Fruit fly (Drosophila melanogaster) whole organism, embryonic: ENCODE data around the gene CG5805.

ENCODE experiments used
- CG12769 ChIP-seq: fragments of 200-800 bp; sonication (Bioruptor generic); optimal IDR thresholded peaks from 2 replicates; lab custom pipeline; 2019; ENCODE audit warnings: missing biosample characterization, mild to moderate bottlenecking, missing genetic modification characterization, moderate library complexity
- CG17361 ChIP-seq: fragments of 200-800 bp; sonication (Bioruptor generic); IDR thresholded peaks from 3 replicates; pipeline ENCODE4 v1.3.6; 2022; ENCODE audit warnings: missing biosample characterization, missing genetic modification characterization
- CG6683 ChIP-seq: fragments of 200-800 bp; sonication (Bioruptor generic); optimal IDR thresholded peaks from 2 replicates; lab custom pipeline; 2017; ENCODE audit warnings: missing biosample characterization, mild to moderate bottlenecking, missing genetic modification characterization, missing genetic modification reagents
- CG6813 ChIP-seq: fragments of 200-800 bp; sonication (Bioruptor generic); optimal IDR thresholded peaks from 2 replicates; lab custom pipeline; 2017; ENCODE audit warnings: missing biosample characterization, missing genetic modification characterization, mild to moderate bottlenecking, moderate library complexity, missing genetic modification reagents
- gem ChIP-seq: fragments of 200-800 bp; sonication (Bioruptor generic); optimal IDR thresholded peaks from 2 replicates; lab custom pipeline; 2019; ENCODE audit warnings: missing biosample characterization, mild to moderate bottlenecking, missing genetic modification characterization, moderate library complexity
- ham ChIP-seq: fragments of 200-800 bp; sonication (Bioruptor generic); IDR thresholded peaks from 2 replicates; pipeline ENCODE4 v1.3.6; 2022; ENCODE audit warnings: missing biosample characterization, missing genetic modification characterization
- insv ChIP-seq, 2 experiments: fragments of 200-800 bp; sonication (Bioruptor generic); optimal IDR thresholded peaks; 3 replicates each; lab custom pipeline; 2016 to 2018; ENCODE audit warnings: missing biosample characterization in 2 of 2, missing genetic modification characterization in 2 of 2
- so ChIP-seq: fragments of 200-800 bp; sonication (Bioruptor generic); IDR thresholded peaks from 3 replicates; pipeline ENCODE4 v1.3.6; 2022; ENCODE audit warnings: missing biosample characterization, missing genetic modification characterization
- sqz ChIP-seq: fragments of 200-800 bp; sonication (Bioruptor generic); optimal IDR thresholded peaks from 3 replicates; lab custom pipeline; 2018; ENCODE audit warnings: missing biosample characterization, mild to moderate bottlenecking, missing genetic modification characterization

DNA sequence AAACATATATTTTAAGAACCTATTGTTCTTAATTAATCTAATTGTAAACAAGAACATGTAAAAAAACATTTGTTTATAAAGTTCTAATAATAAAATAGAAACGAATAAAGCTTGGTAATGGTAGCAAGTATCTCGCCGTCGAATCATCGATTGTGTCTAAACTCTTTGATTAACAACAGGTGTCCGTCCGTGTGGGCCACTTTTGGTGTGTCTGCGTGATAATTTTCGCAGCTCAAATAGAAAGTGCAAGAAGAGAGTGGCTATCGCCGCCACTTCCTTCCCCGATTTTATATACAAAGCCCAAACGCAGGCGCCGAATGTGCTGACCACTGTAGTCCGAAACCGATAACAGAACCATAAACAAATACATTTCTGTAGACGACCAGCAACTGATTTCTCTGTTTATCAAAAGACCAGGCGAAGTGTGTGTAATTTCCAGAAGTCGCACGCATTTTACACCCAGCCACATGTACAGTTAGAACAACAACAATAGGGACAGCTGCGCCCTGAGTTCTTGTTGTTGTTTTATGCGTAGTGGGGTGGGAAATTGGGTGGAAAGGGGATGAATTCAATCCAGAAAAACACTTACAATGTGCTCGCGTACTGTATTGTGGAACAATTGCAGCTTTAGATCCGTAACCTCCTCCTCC, 25.9 kb upstream of the CG5805 start:
- TF ChIP-seq ham (GFP tag; lab: Robert Waterston, UW) = no peak
- peak; percentile 4 for TF ChIP-seq CG12769 (tag; lab: Kevin White, UChicago)
- no peak for TF ChIP-seq CG6683 (GFP tag; lab: Kevin White, UChicago)
- TF ChIP-seq gem (tag; lab: Kevin White, UChicago) = no peak
- no peak; the same call in 2 of the 3 replicates for TF ChIP-seq so
- no peak for TF ChIP-seq sqz (GFP tag; lab: Kevin White, UChicago)
- no peak for TF ChIP-seq insv (GFP tag; optimal IDR thresholded peaks at IDR 0.05; lab: Kevin White, UChicago)
- TF ChIP-seq CG17361 = no peak
- TF ChIP-seq CG6813 (GFP tag; lab: Kevin White, UChicago) = no peak
